Fruit fly (Drosophila melanogaster) whole organism, pupa: ENCODE results near the gene CG18662.

Source experiments
- CG13204 ChIP-seq: fragments of 200-800 bp; sonication (Bioruptor generic); optimal IDR thresholded peaks from 2 replicates; lab custom pipeline; 2018; ENCODE audit warnings: missing biosample characterization, mild to moderate bottlenecking, missing genetic modification characterization, moderate library complexity
- D1 ChIP-seq: fragments of 200-800 bp; sonication (Bioruptor generic); optimal IDR thresholded peaks from 2 replicates; lab custom pipeline; 2018; ENCODE audit warnings: missing biosample characterization, mild to moderate bottlenecking, missing genetic modification characterization, moderate library complexity

dm6 chr2L:9026157-9026556 lies 45.7 kb downstream of the CG18662 start:
- TF ChIP-seq CG13204 = no peak
- TF ChIP-seq D1 = no peak
